Fruit fly (Drosophila melanogaster): ENCODE measurements around the gene CG8492.

The CG8492 gene

DNA sequence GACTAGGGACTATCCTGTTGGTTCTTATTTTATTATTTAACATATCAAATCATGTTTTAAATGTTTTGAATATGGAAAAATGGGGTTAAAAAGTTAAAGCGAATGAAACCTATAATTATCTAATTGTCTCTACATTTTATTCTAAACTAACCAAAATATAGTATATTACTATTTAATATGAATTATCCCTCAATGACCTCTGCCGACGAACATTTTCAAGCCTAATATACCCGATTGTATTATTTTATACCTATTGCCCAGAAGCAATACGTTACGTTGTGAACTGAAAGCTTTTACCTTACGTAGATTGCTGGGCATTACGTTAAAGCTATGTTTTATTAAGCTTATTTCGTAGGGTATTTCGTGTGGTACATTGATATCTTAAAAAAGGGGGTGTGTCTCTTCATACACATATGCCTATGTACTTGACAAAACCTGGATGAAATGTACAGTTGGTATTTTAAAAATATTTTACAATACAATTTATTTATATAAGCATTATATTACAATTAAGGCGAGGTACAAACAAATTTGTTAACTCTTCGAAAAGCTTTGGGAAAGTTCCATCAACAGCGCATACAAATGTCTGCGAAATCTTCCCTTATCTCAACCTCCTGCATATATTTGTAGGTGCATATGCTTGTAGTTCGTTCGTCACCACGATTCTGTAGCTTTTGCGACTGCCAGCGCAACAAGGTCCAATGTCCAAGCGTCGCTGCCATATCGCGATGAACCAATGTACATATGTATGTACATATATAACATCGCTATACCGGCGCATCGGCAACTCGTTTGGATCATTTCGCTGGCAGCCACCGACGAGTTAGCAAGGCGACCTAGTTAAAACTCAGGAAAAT, 13.2 kb downstream of the CG8492 start, which contains the start of gene Mcad (continued):
- TF ChIP-seq CG10565 (GFP tag; optimal IDR thresholded peaks at IDR 0.05) (no peak), CG2199 (GFP tag; IDR thresholded peaks at IDR 0.05) (peak; percentile 84), HmgD (GFP tag; optimal IDR thresholded peaks at IDR 0.05) (no peak), CG3281 (GFP tag; optimal IDR thresholded peaks at IDR 0.05) (peak; percentile 96), CG1024 (GFP tag; IDR thresholded peaks at IDR 0.05) (peak; percentile 85), pb (GFP tag; optimal IDR thresholded peaks at IDR 0.05) (no peak), z (GFP tag; IDR thresholded peaks at IDR 0.05) (no peak), psq (GFP tag; optimal IDR thresholded peaks at IDR 0.05) (peak; percentile 51), pzg (GFP tag; optimal IDR thresholded peaks at IDR 0.05) (peak; percentile 16), CG18476 (GFP tag; optimal IDR thresholded peaks at IDR 0.05) (peak; percentile 87), CG32532 (GFP tag; IDR thresholded peaks at IDR 0.05) (peak; percentile 85), CG11504 (tag; optimal IDR thresholded peaks at IDR 0.05) (peak; percentile 97), fd96Cb (tag; optimal IDR thresholded peaks at IDR 0.05) (peak; percentile 96), sisA (GFP tag; IDR thresholded peaks at IDR 0.05) (peak; percentile 96), Oli (tag; optimal IDR thresholded peaks at IDR 0.05) (peak; percentile 87), CG2678 (tag; optimal IDR thresholded peaks at IDR 0.05) (peak; percentile 97), crol (GFP tag; IDR thresholded peaks at IDR 0.05) (peak; percentile 42), Ptx1 (GFP tag; IDR thresholded peaks at IDR 0.05) (peak; percentile 96), CG12155 (GFP tag; optimal IDR thresholded peaks at IDR 0.05) (peak; percentile 77), Meics (GFP tag; optimal IDR thresholded peaks at IDR 0.05) (peak; percentile 97), CG3065 (GFP tag; optimal IDR thresholded peaks at IDR 0.05) (peak; percentile 16), CG1233 (GFP tag; optimal IDR thresholded peaks at IDR 0.05) (peak; percentile 88), kah (GFP tag; optimal IDR thresholded peaks at IDR 0.05) (peak; percentile 98), dati (GFP tag; IDR thresholded peaks at IDR 0.05) (peak; percentile 55; the same call in 1 of the 2 replicates), Ravus (GFP tag; IDR thresholded peaks at IDR 0.05) (peak; percentile 87), sob (GFP tag; IDR thresholded peaks at IDR 0.05) (peak; percentile 93), CG17186 (GFP tag; optimal IDR thresholded peaks at IDR 0.05) (peak; percentile 59), lab (GFP tag; optimal IDR thresholded peaks at IDR 0.05) (peak; percentile 97), CG10366 (GFP tag; IDR thresholded peaks at IDR 0.05) (peak; percentile 92), sens (GFP tag) (peak; percentile 89), CG6175 (GFP tag; IDR thresholded peaks at IDR 0.05) (no peak; the same call in 2 of the 3 replicates), CG3995 (GFP tag; optimal IDR thresholded peaks at IDR 0.05) (peak; percentile 70), Hmx (GFP tag; optimal IDR thresholded peaks at IDR 0.05) (peak; percentile 80), CG7357 (GFP tag; IDR thresholded peaks at IDR 0.05) (peak; percentile 52; the same call in 2 of the 3 replicates), CG11560 (tag; IDR thresholded peaks at IDR 0.05) (peak; percentile 84), CG2202 (tag; optimal IDR thresholded peaks at IDR 0.05) (no peak), CG9932 (GFP tag; IDR thresholded peaks at IDR 0.05) (peak; percentile 96), hth (optimal IDR thresholded peaks at IDR 0.05) (no peak), ato (GFP tag; IDR thresholded peaks at IDR 0.05; ENCODE audit: partially characterized antibody) (no peak), CG1792 (GFP tag; optimal IDR thresholded peaks at IDR 0.05) (peak; percentile 62), grn (GFP tag; optimal IDR thresholded peaks at IDR 0.05) (no peak), NK7.1 (GFP tag; optimal IDR thresholded peaks at IDR 0.05) (peak; percentile 35), CG42726 (GFP tag; IDR thresholded peaks at IDR 0.05; ENCODE audit: partially characterized antibody) (no peak), zfh2 (GFP tag; optimal IDR thresholded peaks at IDR 0.05) (peak; percentile 52), Doc3 (GFP tag; IDR thresholded peaks at IDR 0.05; ENCODE audit: partially characterized antibody) (no peak), CG1529 (GFP tag; optimal IDR thresholded peaks at IDR 0.05) (peak; percentile 50), CG4424 (GFP tag; optimal IDR thresholded peaks at IDR 0.05) (peak; percentile 96), maf-S (GFP tag; optimal IDR thresholded peaks at IDR 0.05) (peak; percentile 18), sim (GFP tag; IDR thresholded peaks at IDR 0.05) (no peak; the same call in 1 of the 2 replicates), fu2 (GFP tag; optimal IDR thresholded peaks at IDR 0.05) (peak; percentile 25)

Data from whole organism, embryonic.